Worm (Caenorhabditis elegans): ENCODE results near the gene C34C12.1.
A peak's percentile ranks its signal among the peaks of the same experiment; 100 is the strongest.

DNA sequence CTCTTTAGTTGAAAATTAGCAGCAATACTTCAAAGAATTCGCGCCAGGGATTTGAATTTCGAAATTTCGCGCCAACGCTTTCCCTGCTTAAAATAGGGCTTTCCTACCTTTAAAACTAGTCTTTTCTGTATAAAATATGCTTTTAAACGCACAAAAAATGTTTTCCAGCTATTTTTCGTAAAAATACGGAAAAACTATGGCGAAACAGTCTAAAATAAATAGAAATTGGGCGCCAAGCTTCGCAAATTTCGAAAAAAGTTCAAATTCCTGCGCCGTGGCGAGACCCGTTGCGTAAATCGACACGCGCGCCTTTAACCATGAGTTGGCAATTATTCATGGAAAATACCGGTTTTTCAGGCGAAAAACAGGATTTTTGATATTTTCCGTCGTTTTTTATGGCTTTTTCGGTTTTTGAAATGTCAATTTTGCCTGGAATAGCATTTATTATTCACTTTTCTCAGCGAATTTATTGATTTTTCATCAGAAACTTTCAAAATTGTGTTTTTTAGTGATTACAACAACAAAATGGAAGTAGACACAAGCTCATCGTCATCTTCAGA, 49.7 kb upstream of the C34C12.1 start, which contains the start of the genes npp-9 and F59A2.5:
- TF ChIP-seq mls-2 (tag; optimal IDR thresholded peaks at IDR 0.05): no peak
- TF ChIP-seq ham-2 (GFP tag; optimal IDR thresholded peaks at IDR 0.05): no peak
- TF ChIP-seq mep-1 (tag; optimal IDR thresholded peaks at IDR 0.05): peak; percentile 61
- TF ChIP-seq nhr-76 (tag; optimal IDR thresholded peaks at IDR 0.05): no peak
- no peak for TF ChIP-seq unc-39 (tag; optimal IDR thresholded peaks at IDR 0.05)
- TF ChIP-seq nhr-12 (tag; optimal IDR thresholded peaks at IDR 0.05): no peak
- TF ChIP-seq sptf-1 (tag; optimal IDR thresholded peaks at IDR 0.05): no peak

Measured in whole organism, mixed stage, embryonic.